Fruit fly (Drosophila melanogaster) whole organism, prepupa: Measurements from ENCODE around the gene CG17931.

ENCODE experiments used
- CG34406 ChIP-seq: fragments of 200-800 bp; sonication (Bioruptor generic); optimal IDR thresholded peaks from 3 replicates; lab custom pipeline; 2016; ENCODE audit warnings: missing biosample characterization, missing genetic modification characterization
- CG6163 ChIP-seq: fragments of 200-800 bp; sonication (Bioruptor generic); IDR thresholded peaks from 3 replicates; pipeline ENCODE4 v1.3.6; 2022; ENCODE audit warnings: missing biosample characterization, missing genetic modification characterization
- CG6808 ChIP-seq: fragments of 200-800 bp; sonication (Bioruptor generic); optimal IDR thresholded peaks from 3 replicates; lab custom pipeline; 2017; ENCODE audit warnings: missing biosample characterization, missing genetic modification characterization, mild to moderate bottlenecking, moderate library complexity, missing genetic modification reagents
- CG6854 ChIP-seq: fragments of 200-800 bp; sonication (Bioruptor generic); optimal IDR thresholded peaks from 2 replicates; lab custom pipeline; 2017; ENCODE audit warnings: missing biosample characterization, mild to moderate bottlenecking, missing genetic modification characterization
- CG8119 ChIP-seq: fragments of 200-800 bp; sonication (Bioruptor generic); IDR thresholded peaks from 3 replicates; pipeline ENCODE4 v1.3.6; 2022; ENCODE audit warnings: missing biosample characterization, missing genetic modification characterization
- Lpt ChIP-seq: fragments of 200-800 bp; sonication (Bioruptor generic); optimal IDR thresholded peaks from 3 replicates; lab custom pipeline; 2016; ENCODE audit warnings: missing biosample characterization, missing genetic modification characterization
- OdsH ChIP-seq: fragments of 200-800 bp; sonication (Bioruptor generic); optimal IDR thresholded peaks from 3 replicates; lab custom pipeline; 2016; ENCODE audit warnings: missing biosample characterization, missing genetic modification characterization
- pdm3 ChIP-seq: fragments of 200-800 bp; sonication (Bioruptor generic); optimal IDR thresholded peaks from 3 replicates; lab custom pipeline; 2016; ENCODE audit warnings: missing biosample characterization, missing genetic modification characterization
- salr ChIP-seq, 2 experiments: fragments of 200-800 bp; sonication (Bioruptor generic); optimal IDR thresholded peaks; 3 replicates each; lab custom pipeline; 2016 to 2018; ENCODE audit warnings: missing biosample characterization in 2 of 2, missing genetic modification characterization in 2 of 2, mild to moderate bottlenecking in 1 of 2
- svp ChIP-seq: fragments of 200-800 bp; sonication (Bioruptor generic); peaks from one replicate; lab custom pipeline; 2016; ENCODE audit warnings: missing biosample characterization, missing genetic modification characterization

DNA sequence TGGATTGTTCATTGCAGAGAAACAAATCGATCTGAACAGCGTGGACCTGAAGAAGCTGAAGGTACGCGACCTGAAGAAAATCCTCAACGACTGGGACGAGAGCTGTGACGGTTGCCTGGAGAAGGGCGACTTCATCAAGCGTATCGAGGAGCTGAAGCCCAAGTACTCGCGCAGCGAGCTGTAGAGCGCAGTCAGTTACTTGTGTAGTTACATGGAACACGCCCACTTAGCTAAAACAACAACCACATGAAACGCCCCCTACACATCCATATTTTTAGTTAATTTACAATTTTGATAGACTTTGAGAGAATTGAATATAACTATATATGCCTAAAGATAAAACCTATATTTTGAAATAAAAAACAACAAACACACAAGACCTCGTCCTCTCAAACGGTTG lies 8.9 kb downstream of the CG17931 start:
- TF ChIP-seq CG6854 (GFP tag; lab: Kevin White, UChicago) (no peak), CG8119 (no peak), svp (GFP tag; lab: Kevin White, UChicago) (no peak), OdsH (GFP tag; lab: Kevin White, UChicago) (no peak), Lpt (no peak), CG34406 (GFP tag; lab: Kevin White, UChicago) (no peak), pdm3 (GFP tag; lab: Kevin White, UChicago) (no peak), CG6163 (GFP tag; lab: Robert Waterston, UW) (no peak), CG6808 (no peak), salr (GFP tag; optimal IDR thresholded peaks at IDR 0.05; lab: Kevin White, UChicago) (no peak)
